Fruit fly (Drosophila melanogaster) whole organism, embryonic: Measurements from ENCODE around the gene Prim2.

ENCODE experiments used
- CG10209 ChIP-seq: fragments of 200-800 bp; sonication (Bioruptor generic); optimal IDR thresholded peaks from 3 replicates; lab custom pipeline; 2017; ENCODE audit warnings: missing biosample characterization, mild to moderate bottlenecking, missing genetic modification characterization, missing genetic modification reagents
- CG10366 ChIP-seq: fragments of 200-800 bp; sonication (Bioruptor generic); IDR thresholded peaks from 2 replicates; pipeline ENCODE4 v1.3.6; 2022; ENCODE audit warnings: missing biosample characterization, missing genetic modification characterization
- CG10543 ChIP-seq: fragments of 200-800 bp; sonication (Bioruptor generic); optimal IDR thresholded peaks from 3 replicates; lab custom pipeline; 2017; ENCODE audit warnings: missing biosample characterization, mild to moderate bottlenecking, missing genetic modification characterization, moderate library complexity
- CG11723 ChIP-seq: fragments of 200-800 bp; sonication (Bioruptor generic); optimal IDR thresholded peaks from 2 replicates; lab custom pipeline; 2017; ENCODE audit warnings: missing biosample characterization, mild to moderate bottlenecking, missing genetic modification characterization
- CG12071 ChIP-seq: fragments of 200-800 bp; sonication (Bioruptor generic); optimal IDR thresholded peaks from 3 replicates; lab custom pipeline; 2018; ENCODE audit warnings: missing biosample characterization, mild to moderate bottlenecking, missing genetic modification characterization
- CG12155 ChIP-seq: fragments of 200-800 bp; sonication (Bioruptor generic); optimal IDR thresholded peaks from 3 replicates; lab custom pipeline; 2016; ENCODE audit warnings: missing biosample characterization, missing genetic modification characterization
- CG12219 ChIP-seq: fragments of 200-800 bp; sonication (Bioruptor generic); optimal IDR thresholded peaks from 3 replicates; lab custom pipeline; 2018; ENCODE audit warnings: missing biosample characterization, mild to moderate bottlenecking, missing genetic modification characterization
- CG13287 ChIP-seq: fragments of 200-800 bp; sonication (Bioruptor generic); IDR thresholded peaks from 2 replicates; pipeline ENCODE4 v1.3.6; 2022; ENCODE audit warnings: missing biosample characterization, missing genetic modification characterization; ENCODE audit not compliant: partially characterized antibody
- CG15073 ChIP-seq: fragments of 200-800 bp; sonication (Bioruptor generic); optimal IDR thresholded peaks from 2 replicates; lab custom pipeline; 2016; ENCODE audit warnings: missing biosample characterization, missing genetic modification characterization
- CG15514 ChIP-seq: fragments of 200-800 bp; sonication (Bioruptor generic); optimal IDR thresholded peaks from 3 replicates; lab custom pipeline; 2017; ENCODE audit warnings: missing biosample characterization, missing genetic modification characterization, mild to moderate bottlenecking, moderate library complexity, missing genetic modification reagents
- CG17912 ChIP-seq: fragments of 200-800 bp; sonication (Bioruptor generic); optimal IDR thresholded peaks from 2 replicates; lab custom pipeline; 2018; ENCODE audit warnings: missing biosample characterization, mild to moderate bottlenecking, missing genetic modification characterization
- CG1832 ChIP-seq: fragments of 200-800 bp; sonication (Bioruptor generic); optimal IDR thresholded peaks from 2 replicates; lab custom pipeline; 2017; ENCODE audit warnings: missing biosample characterization, mild to moderate bottlenecking, missing genetic modification characterization, inconsistent platforms
- CG18619 ChIP-seq: fragments of 200-800 bp; sonication (Bioruptor generic); optimal IDR thresholded peaks from 3 replicates; lab custom pipeline; 2017; ENCODE audit warnings: missing biosample characterization, mild to moderate bottlenecking, missing genetic modification characterization
- CG18764 ChIP-seq: fragments of 200-800 bp; sonication (Bioruptor generic); optimal IDR thresholded peaks from 3 replicates; lab custom pipeline; 2016; ENCODE audit warnings: missing biosample characterization, missing genetic modification characterization
- CG30403 ChIP-seq: fragments of 200-800 bp; sonication (Bioruptor generic); optimal IDR thresholded peaks from 3 replicates; lab custom pipeline; 2016; ENCODE audit warnings: missing biosample characterization, missing genetic modification characterization
- CG4424 ChIP-seq: fragments of 200-800 bp; sonication (Bioruptor generic); optimal IDR thresholded peaks from 3 replicates; lab custom pipeline; 2016; ENCODE audit warnings: missing biosample characterization, missing genetic modification characterization
- CG4854 ChIP-seq: fragments of 200-800 bp; sonication (Bioruptor generic); optimal IDR thresholded peaks from 2 replicates; lab custom pipeline; 2016; ENCODE audit warnings: missing biosample characterization, missing genetic modification characterization, inconsistent platforms
- CG7928 ChIP-seq: fragments of 200-800 bp; sonication (Bioruptor generic); optimal IDR thresholded peaks from 2 replicates; lab custom pipeline; 2017; ENCODE audit warnings: missing biosample characterization, mild to moderate bottlenecking, missing genetic modification characterization
- CG9609 ChIP-seq: fragments of 200-800 bp; sonication (Bioruptor generic); optimal IDR thresholded peaks from 3 replicates; lab custom pipeline; 2016; ENCODE audit warnings: missing biosample characterization, missing genetic modification characterization
- Nf-YA ChIP-seq: fragments of 200-800 bp; sonication (Bioruptor generic); IDR thresholded peaks from 2 replicates; pipeline ENCODE4 v1.3.6; 2022; ENCODE audit warnings: missing biosample characterization, missing genetic modification characterization
- Ptx1 ChIP-seq: fragments of 200-800 bp; sonication (Bioruptor generic); IDR thresholded peaks from 2 replicates; pipeline ENCODE4 v1.3.6; 2022; ENCODE audit warnings: missing biosample characterization, missing genetic modification characterization
- Rfx ChIP-seq: fragments of 200-800 bp; sonication (Bioruptor generic); IDR thresholded peaks from 2 replicates; pipeline ENCODE4 v1.3.6; 2022; ENCODE audit warnings: missing biosample characterization, missing genetic modification characterization
- Stat92E ChIP-seq, 3 experiments: fragments of >200 bp in 2 of 3; fragments of 200-800 bp in 1 of 3; sonication (Bioruptor generic) in 1 of 3; optimal IDR thresholded peaks; 2 replicates each; lab custom pipeline; 2017 to 2019; ENCODE audit warnings: missing biosample characterization in 3 of 3, missing genetic modification characterization in 3 of 3, mild to moderate bottlenecking in 1 of 3, moderate library complexity in 1 of 3
- Vsx1 ChIP-seq: fragments of 200-800 bp; sonication (Bioruptor generic); optimal IDR thresholded peaks from 2 replicates; lab custom pipeline; 2017; ENCODE audit warnings: missing biosample characterization, mild to moderate bottlenecking, missing genetic modification characterization, missing genetic modification reagents
- amos ChIP-seq: fragments of 200-800 bp; sonication (Bioruptor generic); IDR thresholded peaks from 2 replicates; pipeline ENCODE4 v1.3.6; 2022; ENCODE audit warnings: missing biosample characterization, missing genetic modification characterization; ENCODE audit not compliant: partially characterized antibody
- az2 ChIP-seq: fragments of 200-800 bp; sonication (Bioruptor generic); optimal IDR thresholded peaks from 3 replicates; lab custom pipeline; 2016; ENCODE audit warnings: missing biosample characterization, missing genetic modification characterization
- cg ChIP-seq: fragments of 200-800 bp; sonication (Bioruptor generic); optimal IDR thresholded peaks from 3 replicates; lab custom pipeline; 2019; ENCODE audit warnings: missing biosample characterization, mild to moderate bottlenecking, missing genetic modification characterization, moderate library complexity
- da ChIP-seq: fragments of 200-800 bp; sonication (Bioruptor generic); optimal IDR thresholded peaks from 2 replicates; lab custom pipeline; 2016; ENCODE audit warnings: missing biosample characterization, missing genetic modification characterization
- en ChIP-seq: fragments of 200-800 bp; sonication (Bioruptor generic); optimal IDR thresholded peaks from 2 replicates; lab custom pipeline; 2016; ENCODE audit warnings: missing biosample characterization, missing genetic modification characterization
- gce ChIP-seq: fragments of 200-800 bp; sonication (Bioruptor generic); IDR thresholded peaks from 3 replicates; pipeline ENCODE4 v1.3.6; 2022; ENCODE audit warnings: missing biosample characterization, missing genetic modification characterization
- grn ChIP-seq: fragments of 200-800 bp; sonication (Bioruptor generic); optimal IDR thresholded peaks from 3 replicates; lab custom pipeline; 2017; ENCODE audit warnings: missing biosample characterization, missing genetic modification characterization
- gsb ChIP-seq: fragments of 200-800 bp; sonication (Bioruptor generic); IDR thresholded peaks from 2 replicates; pipeline ENCODE4 v1.3.6; 2022; ENCODE audit warnings: missing biosample characterization, missing genetic modification characterization
- mam ChIP-seq: fragments of 200-800 bp; sonication (Bioruptor generic); optimal IDR thresholded peaks from 3 replicates; lab custom pipeline; 2016; ENCODE audit warnings: missing biosample characterization, missing genetic modification characterization
- mld ChIP-seq: fragments of 200-800 bp; sonication (Bioruptor generic); IDR thresholded peaks from 3 replicates; pipeline ENCODE4 v1.3.6; 2022; ENCODE audit warnings: missing biosample characterization, missing genetic modification characterization; ENCODE audit not compliant: partially characterized antibody
- nom ChIP-seq: fragments of 200-800 bp; sonication (Bioruptor generic); optimal IDR thresholded peaks from 2 replicates; lab custom pipeline; 2017; ENCODE audit warnings: missing biosample characterization, missing genetic modification characterization, mild to moderate bottlenecking, moderate library complexity, missing genetic modification reagents
- phol ChIP-seq: fragments of 200-800 bp; sonication (Bioruptor generic); optimal IDR thresholded peaks from 3 replicates; lab custom pipeline; 2018; ENCODE audit warnings: missing biosample characterization, mild to moderate bottlenecking, missing genetic modification characterization, moderate library complexity
- ranshi ChIP-seq: fragments of 200-800 bp; sonication (Bioruptor generic); IDR thresholded peaks from 2 replicates; pipeline ENCODE4 v1.3.6; 2022; ENCODE audit warnings: missing biosample characterization, missing genetic modification characterization
- sisA ChIP-seq: fragments of 200-800 bp; sonication (Bioruptor generic); IDR thresholded peaks from 2 replicates; pipeline ENCODE4 v1.3.6; 2022; ENCODE audit warnings: missing biosample characterization, missing genetic modification characterization
- sob ChIP-seq: fragments of 200-800 bp; sonication (Bioruptor generic); IDR thresholded peaks from 2 replicates; pipeline ENCODE4 v1.3.6; 2022; ENCODE audit warnings: missing biosample characterization, missing genetic modification characterization
- sug ChIP-seq: fragments of 200-800 bp; optimal IDR thresholded peaks from 2 replicates; lab custom pipeline; 2019; ENCODE audit warnings: missing biosample characterization, mild to moderate bottlenecking, missing genetic modification characterization, moderate library complexity
- trem ChIP-seq: fragments of 200-800 bp; optimal IDR thresholded peaks from 3 replicates; lab custom pipeline; 2019; ENCODE audit warnings: missing biosample characterization, mild to moderate bottlenecking, missing genetic modification characterization, moderate library complexity
- z ChIP-seq: fragments of 200-800 bp; sonication (Bioruptor generic); IDR thresholded peaks from 3 replicates; pipeline ENCODE4 v1.3.6; 2022; ENCODE audit warnings: missing biosample characterization, missing genetic modification characterization
- zf30C ChIP-seq: fragments of 200-800 bp; sonication (Bioruptor generic); optimal IDR thresholded peaks from 3 replicates; lab custom pipeline; 2018; ENCODE audit warnings: missing biosample characterization, mild to moderate bottlenecking, missing genetic modification characterization

Prim2 gene

dm6 chr3L:20395257-20395909 lies 34.0 kb upstream of the Prim2 start (continued):
- TF ChIP-seq CG1832 (GFP tag; lab: Kevin White, UChicago) (no peak), gce (GFP tag; lab: Robert Waterston, UW) (no peak; the same call in 2 of the 3 replicates), gsb (GFP tag; lab: Robert Waterston, UW) (0 out of 2 replicates have a peak, but pooled peaks have one; percentile 21), mam (GFP tag; lab: Kevin White, UChicago) (peak; percentile 58), z (GFP tag; lab: Robert Waterston, UW) (no peak), da (GFP tag; lab: Kevin White, UChicago) (no peak), CG4424 (GFP tag; lab: Kevin White, UChicago) (no peak), CG30403 (GFP tag; lab: Kevin White, UChicago) (peak; percentile 63), CG11723 (GFP tag; lab: Kevin White, UChicago) (no peak), CG13287 (peak; percentile 48), CG12071 (GFP tag; lab: Kevin White, UChicago) (peak; percentile 36), sob (peak; percentile 47), CG17912 (no peak), Nf-YA (GFP tag; lab: Robert Waterston, UW) (no peak), CG15073 (GFP tag; lab: Kevin White, UChicago) (peak; percentile 40), sug (tag; lab: Kevin White, UChicago) (peak; percentile 73), CG10543 (GFP tag; lab: Kevin White, UChicago) (peak; percentile 90), CG10366 (GFP tag; lab: Robert Waterston, UW) (peak; percentile 31; the same call in 1 of the 2 replicates), CG7928 (GFP tag; lab: Kevin White, UChicago) (no peak), grn (GFP tag; lab: Kevin White, UChicago) (peak; percentile 72), ranshi (GFP tag; lab: Robert Waterston, UW) (0 out of 2 replicates have a peak, but pooled peaks have one; percentile 41), CG9609 (GFP tag; lab: Kevin White, UChicago) (no peak), CG12219 (GFP tag; lab: Kevin White, UChicago) (no peak), CG18619 (GFP tag; lab: Kevin White, UChicago) (peak; percentile 14), CG4854 (GFP tag; lab: Kevin White, UChicago) (no peak), nom (no peak), en (GFP tag; lab: Kevin White, UChicago) (no peak), CG10209 (peak; percentile 40), CG12155 (peak; percentile 60), amos (GFP tag; lab: Robert Waterston, UW) (0 out of 2 replicates have a peak, but pooled peaks have one; percentile 15), Rfx (GFP tag; lab: Robert Waterston, UW) (peak; percentile 75), CG18764 (GFP tag; lab: Kevin White, UChicago) (no peak), mld (no peak), az2 (GFP tag; lab: Kevin White, UChicago) (no peak), CG15514 (GFP tag; lab: Kevin White, UChicago) (peak; percentile 38), Ptx1 (GFP tag; lab: Robert Waterston, UW) (peak; percentile 49), sisA (GFP tag; lab: Robert Waterston, UW) (0 out of 2 replicates have a peak, but pooled peaks have one; percentile 15), phol (peak; percentile 9), trem (tag; lab: Kevin White, UChicago) (no peak), Stat92E (GFP tag; optimal IDR thresholded peaks at IDR 0.05; lab: Kevin White, UChicago) (no peak), cg (GFP tag; lab: Kevin White, UChicago) (peak; percentile 36), zf30C (GFP tag; lab: Kevin White, UChicago) (peak; percentile 9), Vsx1 (GFP tag; lab: Kevin White, UChicago) (no peak)
- TF ChIP-seq, all 482 proteins: peak for 180
